Fruit fly (Drosophila melanogaster) whole organism, embryonic: ENCODE data around the gene CG31875.

Source experiments
- BEAF-32 ChIP-seq: fragments of 200-800 bp; sonication (Bioruptor generic); optimal IDR thresholded peaks from 3 replicates; lab custom pipeline; 2017; ENCODE audit warnings: missing biosample characterization, missing genetic modification characterization, mild to moderate bottlenecking, moderate library complexity, missing genetic modification reagents
- CG10654 ChIP-seq: fragments of 200-800 bp; sonication (Bioruptor generic); optimal IDR thresholded peaks from 2 replicates; lab custom pipeline; 2016; ENCODE audit warnings: missing biosample characterization, missing genetic modification characterization
- CG12942 ChIP-seq: fragments of 200-800 bp; sonication (Bioruptor generic); optimal IDR thresholded peaks from 3 replicates; lab custom pipeline; 2016; ENCODE audit warnings: missing biosample characterization, missing genetic modification characterization
- CG13287 ChIP-seq: fragments of 200-800 bp; sonication (Bioruptor generic); IDR thresholded peaks from 2 replicates; pipeline ENCODE4 v1.3.6; 2022; ENCODE audit warnings: missing biosample characterization, missing genetic modification characterization; ENCODE audit not compliant: partially characterized antibody
- CG13296 ChIP-seq: fragments of 200-800 bp; sonication (Bioruptor generic); optimal IDR thresholded peaks from 3 replicates; lab custom pipeline; 2018; ENCODE audit warnings: missing biosample characterization, mild to moderate bottlenecking, missing genetic modification characterization
- CG1529 ChIP-seq: fragments of 200-800 bp; sonication (Bioruptor generic); optimal IDR thresholded peaks from 3 replicates; lab custom pipeline; 2018; ENCODE audit warnings: missing biosample characterization, missing genetic modification characterization
- CG1603 ChIP-seq: fragments of 200-800 bp; sonication (Bioruptor generic); optimal IDR thresholded peaks from 2 replicates; lab custom pipeline; 2019; ENCODE audit warnings: missing biosample characterization, mild to moderate bottlenecking, missing genetic modification characterization, moderate library complexity
- CG16813 ChIP-seq: fragments of 200-800 bp; sonication (Bioruptor generic); IDR thresholded peaks from 3 replicates; pipeline ENCODE4 v1.3.6; 2022; ENCODE audit warnings: missing biosample characterization, missing genetic modification characterization; ENCODE audit not compliant: partially characterized antibody
- CG16815 ChIP-seq: fragments of 200-800 bp; sonication (Bioruptor generic); optimal IDR thresholded peaks from 3 replicates; lab custom pipeline; 2017; ENCODE audit warnings: missing biosample characterization, mild to moderate bottlenecking, missing genetic modification characterization
- CG17385 ChIP-seq: fragments of 200-800 bp; sonication (Bioruptor generic); optimal IDR thresholded peaks from 3 replicates; lab custom pipeline; 2018; ENCODE audit warnings: missing biosample characterization, mild to moderate bottlenecking, missing genetic modification characterization
- CG2202 ChIP-seq: fragments of 200-800 bp; sonication (Bioruptor generic); optimal IDR thresholded peaks from 2 replicates; lab custom pipeline; 2018; ENCODE audit warnings: missing biosample characterization, mild to moderate bottlenecking, missing genetic modification characterization
- CG2875 ChIP-seq: fragments of 200-800 bp; sonication (Bioruptor generic); optimal IDR thresholded peaks from 2 replicates; lab custom pipeline; 2017; ENCODE audit warnings: missing biosample characterization, mild to moderate bottlenecking, missing genetic modification characterization, missing genetic modification reagents
- CG34422 ChIP-seq: fragments of 200-800 bp; sonication (Bioruptor generic); IDR thresholded peaks from 3 replicates; pipeline ENCODE4 v1.3.6; 2022; ENCODE audit warnings: missing biosample characterization, missing genetic modification characterization
- CG4730 ChIP-seq: fragments of 200-800 bp; sonication (Bioruptor generic); IDR thresholded peaks from 2 replicates; pipeline ENCODE4 v1.3.6; 2022; ENCODE audit warnings: missing biosample characterization, missing genetic modification characterization
- CG4820 ChIP-seq: fragments of 200-800 bp; sonication (Bioruptor generic); optimal IDR thresholded peaks from 3 replicates; lab custom pipeline; 2016; ENCODE audit warnings: missing biosample characterization, missing genetic modification characterization
- CG5953 ChIP-seq: fragments of 200-800 bp; sonication (Bioruptor generic); IDR thresholded peaks from 2 replicates; pipeline ENCODE4 v1.3.6; 2022; ENCODE audit warnings: missing biosample characterization, missing genetic modification characterization
- CG9817 ChIP-seq: fragments of 200-800 bp; sonication (Bioruptor generic); optimal IDR thresholded peaks from 2 replicates; lab custom pipeline; 2018; ENCODE audit warnings: missing biosample characterization, mild to moderate bottlenecking, missing genetic modification characterization, moderate library complexity
- Dip3 ChIP-seq: fragments of 200-800 bp; sonication (Bioruptor generic); optimal IDR thresholded peaks from 3 replicates; lab custom pipeline; 2016; ENCODE audit warnings: missing biosample characterization, missing genetic modification characterization
- Eip74EF ChIP-seq, 2 experiments: fragments of 200-800 bp in 1 of 2; fragments of >200 bp in 1 of 2; sonication (Bioruptor generic) in 1 of 2; optimal IDR thresholded peaks; 2 replicates each; lab custom pipeline; 2017 to 2019; ENCODE audit warnings: missing biosample characterization in 2 of 2, missing genetic modification characterization in 2 of 2, mild to moderate bottlenecking in 1 of 2, moderate library complexity in 1 of 2
- HLHmδ ChIP-seq: fragments of 200-800 bp; sonication (Bioruptor generic); optimal IDR thresholded peaks from 2 replicates; lab custom pipeline; 2018; ENCODE audit warnings: missing biosample characterization, mild to moderate bottlenecking, missing genetic modification characterization, moderate library complexity
- Max ChIP-seq: fragments of 200-800 bp; sonication (Bioruptor generic); optimal IDR thresholded peaks from 2 replicates; lab custom pipeline; 2016; ENCODE audit warnings: missing biosample characterization, mild to moderate bottlenecking, missing genetic modification characterization
- Mrtf ChIP-seq: fragments of 200-800 bp; sonication (Bioruptor generic); IDR thresholded peaks from 3 replicates; pipeline ENCODE4 v1.3.6; 2022; ENCODE audit warnings: missing biosample characterization, missing genetic modification characterization
- NFAT ChIP-seq: fragments of 200-800 bp; sonication (Bioruptor generic); IDR thresholded peaks from 2 replicates; pipeline ENCODE4 v1.3.6; 2022; ENCODE audit warnings: missing biosample characterization, missing genetic modification characterization
- Nf-YB ChIP-seq: fragments of 200-800 bp; sonication (Bioruptor generic); optimal IDR thresholded peaks from 3 replicates; lab custom pipeline; 2019; ENCODE audit warnings: missing biosample characterization, mild to moderate bottlenecking, missing genetic modification characterization, moderate library complexity
- Rfx ChIP-seq: fragments of 200-800 bp; sonication (Bioruptor generic); IDR thresholded peaks from 2 replicates; pipeline ENCODE4 v1.3.6; 2022; ENCODE audit warnings: missing biosample characterization, missing genetic modification characterization
- Scr ChIP-seq: fragments of 200-800 bp; sonication (Bioruptor generic); IDR thresholded peaks from 2 replicates; pipeline ENCODE4 v1.3.6; 2022; ENCODE audit warnings: missing biosample characterization, missing genetic modification characterization; ENCODE audit not compliant: partially characterized antibody
- YL-1 ChIP-seq: fragments of 200-800 bp; sonication (Bioruptor generic); optimal IDR thresholded peaks from 3 replicates; lab custom pipeline; 2017; ENCODE audit warnings: missing biosample characterization, mild to moderate bottlenecking, missing genetic modification characterization
- crc ChIP-seq: fragments of 200-800 bp; sonication (Bioruptor generic); optimal IDR thresholded peaks from 2 replicates; lab custom pipeline; 2016; ENCODE audit warnings: missing biosample characterization, missing genetic modification characterization
- crp ChIP-seq, 2 experiments: fragments of 200-800 bp; sonication (Bioruptor generic); optimal IDR thresholded peaks; 2 replicates in 1 of 2; 3 replicates in 1 of 2; lab custom pipeline; 2017; ENCODE audit warnings: missing biosample characterization in 2 of 2, missing genetic modification characterization in 2 of 2, mild to moderate bottlenecking in 1 of 2, moderate library complexity in 1 of 2
- dan ChIP-seq: fragments of 200-800 bp; sonication (Bioruptor generic); IDR thresholded peaks from 2 replicates; pipeline ENCODE4 v1.3.6; 2022; ENCODE audit warnings: missing biosample characterization, missing genetic modification characterization
- dmrt11E ChIP-seq: fragments of 200-800 bp; sonication (Bioruptor generic); optimal IDR thresholded peaks from 3 replicates; lab custom pipeline; 2018; ENCODE audit warnings: missing biosample characterization, mild to moderate bottlenecking, missing genetic modification characterization, moderate library complexity
- ems ChIP-seq: fragments of 200-800 bp; sonication (Bioruptor generic); optimal IDR thresholded peaks from 3 replicates; lab custom pipeline; 2016; ENCODE audit warnings: missing biosample characterization, missing genetic modification characterization
- hbn ChIP-seq: fragments of 200-800 bp; sonication (Bioruptor generic); IDR thresholded peaks from 2 replicates; pipeline ENCODE4 v1.3.6; 2022; ENCODE audit warnings: missing biosample characterization, missing genetic modification characterization; ENCODE audit not compliant: partially characterized antibody
- lola ChIP-seq, 3 experiments: fragments of >200 bp in 2 of 3; fragments of 200-800 bp in 1 of 3; sonication (Bioruptor generic) in 1 of 3; optimal IDR thresholded peaks; 2 replicates each; lab custom pipeline; 2017 to 2019; ENCODE audit warnings: missing biosample characterization in 3 of 3, missing genetic modification characterization in 3 of 3, mild to moderate bottlenecking in 1 of 3, moderate library complexity in 1 of 3
- pb ChIP-seq: fragments of 200-800 bp; sonication (Bioruptor generic); optimal IDR thresholded peaks from 3 replicates; lab custom pipeline; 2016; ENCODE audit warnings: missing biosample characterization, missing genetic modification characterization
- pho ChIP-seq: fragments of 200-800 bp; sonication (Bioruptor generic); optimal IDR thresholded peaks from 2 replicates; lab custom pipeline; 2016; ENCODE audit warnings: missing biosample characterization, missing genetic modification characterization
- phol ChIP-seq: fragments of 200-800 bp; sonication (Bioruptor generic); optimal IDR thresholded peaks from 3 replicates; lab custom pipeline; 2018; ENCODE audit warnings: missing biosample characterization, mild to moderate bottlenecking, missing genetic modification characterization, moderate library complexity
- pita ChIP-seq: fragments of 200-800 bp; sonication (Bioruptor generic); optimal IDR thresholded peaks from 2 replicates; lab custom pipeline; 2017; ENCODE audit warnings: missing biosample characterization, mild to moderate bottlenecking, missing genetic modification characterization
- sisA ChIP-seq: fragments of 200-800 bp; sonication (Bioruptor generic); IDR thresholded peaks from 2 replicates; pipeline ENCODE4 v1.3.6; 2022; ENCODE audit warnings: missing biosample characterization, missing genetic modification characterization
- slp2 ChIP-seq: fragments of 200-800 bp; sonication (Bioruptor generic); optimal IDR thresholded peaks from 2 replicates; lab custom pipeline; 2016; ENCODE audit warnings: missing biosample characterization, missing genetic modification characterization
- sqz ChIP-seq: fragments of 200-800 bp; sonication (Bioruptor generic); optimal IDR thresholded peaks from 3 replicates; lab custom pipeline; 2018; ENCODE audit warnings: missing biosample characterization, mild to moderate bottlenecking, missing genetic modification characterization
- tap ChIP-seq: fragments of 200-800 bp; optimal IDR thresholded peaks from 3 replicates; lab custom pipeline; 2019; ENCODE audit warnings: missing biosample characterization, mild to moderate bottlenecking, missing genetic modification characterization, moderate library complexity
- tgo ChIP-seq: fragments of 200-800 bp; sonication (Bioruptor generic); IDR thresholded peaks from 3 replicates; pipeline ENCODE4 v1.3.6; 2022; ENCODE audit warnings: missing biosample characterization, missing genetic modification characterization
- toy ChIP-seq: fragments of 200-800 bp; sonication (Bioruptor generic); IDR thresholded peaks from 2 replicates; pipeline ENCODE4 v1.3.6; 2022; ENCODE audit warnings: missing biosample characterization, missing genetic modification characterization
- tup ChIP-seq: fragments of 200-800 bp; sonication (Bioruptor generic); optimal IDR thresholded peaks from 2 replicates; lab custom pipeline; 2016; ENCODE audit warnings: missing biosample characterization, mild to moderate bottlenecking, missing genetic modification characterization, moderate library complexity
- wek ChIP-seq: fragments of 200-800 bp; sonication (Bioruptor generic); optimal IDR thresholded peaks from 3 replicates; lab custom pipeline; 2018; ENCODE audit warnings: missing biosample characterization, mild to moderate bottlenecking, missing genetic modification characterization, moderate library complexity
- z ChIP-seq: fragments of 200-800 bp; sonication (Bioruptor generic); IDR thresholded peaks from 3 replicates; pipeline ENCODE4 v1.3.6; 2022; ENCODE audit warnings: missing biosample characterization, missing genetic modification characterization

The CG31875 gene

DNA sequence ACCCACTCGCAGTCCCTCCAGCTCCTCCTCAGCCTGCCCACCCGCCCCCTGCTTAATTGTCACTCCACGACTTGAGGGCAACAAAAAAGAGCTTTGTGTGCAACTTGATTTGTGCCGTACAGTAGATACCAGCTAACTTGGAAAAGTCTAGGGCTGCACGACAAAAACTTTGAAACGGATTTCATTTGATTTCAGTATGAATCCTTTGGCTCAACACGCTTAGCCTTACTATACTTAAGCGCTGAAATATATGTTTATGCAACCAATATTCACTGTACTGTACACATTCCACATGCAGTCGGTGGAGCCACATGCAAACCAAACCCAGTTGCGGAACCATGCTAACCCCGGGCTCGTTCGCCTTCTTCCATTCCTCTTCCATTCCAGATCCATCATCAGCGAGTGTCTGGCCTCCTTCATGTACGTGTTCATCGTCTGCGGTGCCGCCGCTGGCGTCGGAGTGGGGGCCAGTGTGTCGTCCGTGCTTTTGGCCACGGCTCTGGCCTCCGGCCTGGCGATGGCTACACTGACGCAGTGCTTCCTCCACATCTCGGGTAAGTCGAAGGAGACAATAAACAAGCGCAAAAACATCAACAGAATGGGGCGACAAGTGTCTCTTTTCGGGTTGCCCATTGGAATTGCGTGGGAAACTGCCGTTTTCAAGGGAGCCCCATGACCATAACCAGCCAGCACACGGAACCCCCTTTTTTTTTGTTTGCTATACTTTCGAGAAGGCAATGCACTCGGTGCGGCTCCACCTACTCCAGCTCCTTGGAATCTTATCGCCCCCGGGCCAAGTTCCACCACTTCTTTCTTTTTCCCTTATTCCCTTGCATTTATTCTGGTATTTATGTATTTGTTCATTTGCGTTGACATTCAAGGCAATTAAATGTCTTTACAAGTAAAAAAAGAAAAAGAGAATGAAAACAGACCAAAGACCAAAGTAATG is 15.9 kb downstream of the CG31875 start (continued):
- peak; percentile 59; the same call in 2 of the 3 replicates for TF ChIP-seq CG34422 (GFP tag; lab: Robert Waterston, UW)
- TF ChIP-seq CG17385: peak; percentile 28
- TF ChIP-seq CG4730 (GFP tag; lab: Robert Waterston, UW): no peak; the same call in 1 of the 2 replicates
- no peak for TF ChIP-seq lola (GFP tag; optimal IDR thresholded peaks at IDR 0.05; lab: Kevin White, UChicago)
- TF ChIP-seq dan (GFP tag; lab: Robert Waterston, UW): no peak
- TF ChIP-seq tap (tag; lab: Kevin White, UChicago): peak; percentile 58
- no peak for TF ChIP-seq pb (GFP tag; lab: Kevin White, UChicago)
- TF ChIP-seq toy (GFP tag; lab: Robert Waterston, UW): no peak
- TF ChIP-seq CG16815 (GFP tag; lab: Kevin White, UChicago): no peak
- TF ChIP-seq CG1529: peak; percentile 15
- TF ChIP-seq crp (GFP tag; optimal IDR thresholded peaks at IDR 0.05; lab: Kevin White, UChicago): no peak
- TF ChIP-seq Scr (GFP tag; lab: Robert Waterston, UW): no peak
- TF ChIP-seq CG9817 (tag; lab: Kevin White, UChicago): no peak
- TF ChIP-seq CG13296 (GFP tag; lab: Kevin White, UChicago): no peak
- TF ChIP-seq dmrt11E (tag; lab: Kevin White, UChicago): peak; percentile 32
- TF ChIP-seq z (GFP tag; lab: Robert Waterston, UW): no peak
- peak; percentile 50 for TF ChIP-seq tgo (GFP tag; lab: Robert Waterston, UW)
- no peak for TF ChIP-seq tup (GFP tag; lab: Kevin White, UChicago)
- TF ChIP-seq NFAT: no peak
- TF ChIP-seq CG4820 (GFP tag; lab: Kevin White, UChicago): peak; percentile 60
- TF ChIP-seq Max: no peak
- TF ChIP-seq YL-1 (GFP tag; lab: Kevin White, UChicago): no peak
- TF ChIP-seq phol (tag; lab: Kevin White, UChicago): peak; percentile 67
- no peak for TF ChIP-seq Dip3
- peak; percentile 83 for TF ChIP-seq CG1603 (tag; lab: Kevin White, UChicago)
- TF ChIP-seq CG13287: no peak
- no peak for TF ChIP-seq ems (GFP tag; lab: Kevin White, UChicago)
- peak; percentile 37; the same call in 1 of the 3 replicates for TF ChIP-seq Mrtf
- TF ChIP-seq CG16813 (GFP tag; lab: Robert Waterston, UW): no peak
- TF ChIP-seq CG2875 (GFP tag; lab: Kevin White, UChicago): peak; percentile 10
- peak; percentile 16 for TF ChIP-seq slp2 (GFP tag; lab: Kevin White, UChicago)
- TF ChIP-seq CG2202 (tag; lab: Kevin White, UChicago): peak; percentile 34
- no peak for TF ChIP-seq pita (GFP tag; lab: Kevin White, UChicago)
- no peak for TF ChIP-seq pho (GFP tag; lab: Kevin White, UChicago)
- no peak for TF ChIP-seq sqz
- TF ChIP-seq CG12942 (GFP tag; lab: Kevin White, UChicago): peak; percentile 1
- no peak for TF ChIP-seq HLHmδ (GFP tag; lab: Kevin White, UChicago)
- TF ChIP-seq wek: no peak
- peak; percentile 82 for TF ChIP-seq sisA (GFP tag; lab: Robert Waterston, UW)
- no peak for TF ChIP-seq crc (GFP tag; lab: Kevin White, UChicago)
- TF ChIP-seq Eip74EF (GFP tag; optimal IDR thresholded peaks at IDR 0.05; lab: Kevin White, UChicago): no peak
- TF ChIP-seq Rfx (GFP tag; lab: Robert Waterston, UW): peak; percentile 45; the same call in 1 of the 2 replicates
- peak; percentile 54; the same call in 1 of the 2 replicates for TF ChIP-seq CG5953 (GFP tag; lab: Robert Waterston, UW)
- TF ChIP-seq Nf-YB: no peak
- no peak for TF ChIP-seq CG10654 (GFP tag; lab: Kevin White, UChicago)
- no peak for TF ChIP-seq hbn (GFP tag; lab: Robert Waterston, UW)
- no peak for TF ChIP-seq BEAF-32
